Fruit fly (Drosophila melanogaster): Measurements from ENCODE around the gene CG13639.

Gene CG13639

DNA sequence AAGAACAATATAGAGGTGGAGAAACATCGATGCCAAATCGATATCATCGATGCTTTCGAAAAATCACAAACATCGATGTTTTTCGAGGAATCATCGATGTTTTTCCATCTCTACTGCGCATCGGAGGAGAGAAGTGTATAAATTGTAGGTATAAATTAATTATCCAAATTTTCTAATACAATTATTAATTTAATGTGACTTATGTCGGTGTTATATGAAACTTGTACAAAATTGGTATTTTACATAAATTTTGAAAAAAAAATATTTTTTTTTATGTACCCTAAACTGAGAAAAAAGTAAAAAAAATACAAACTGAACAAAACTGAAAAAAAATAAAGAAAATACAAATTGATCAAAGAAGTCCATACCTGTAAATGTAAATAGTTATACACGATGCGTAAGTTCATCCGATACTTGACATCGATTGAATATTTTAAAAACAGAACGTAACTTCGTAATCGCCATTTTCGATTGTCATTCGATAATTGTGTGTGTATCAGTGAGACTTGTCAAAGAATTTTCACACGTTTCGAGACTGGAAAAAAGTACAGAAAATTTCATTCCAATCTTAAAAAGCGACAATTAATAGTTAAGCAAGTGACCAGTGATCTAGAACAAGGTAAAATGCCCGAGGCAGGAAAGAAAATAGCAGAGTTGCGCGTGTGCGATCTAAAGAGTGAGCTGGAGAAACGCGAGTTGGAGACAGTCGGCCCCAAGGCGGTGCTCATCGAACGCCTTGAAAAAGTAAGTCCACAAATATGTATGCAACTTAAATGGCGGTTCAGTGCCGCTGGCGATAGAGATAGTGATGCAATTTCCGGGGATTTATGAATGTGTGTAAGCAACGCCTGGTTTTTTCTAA is 42.9 kb downstream of the CG13639 start, which contains the start of the genes CG5808 and Saf-B (continued):
- peak; percentile 83 for TF ChIP-seq row (GFP tag; IDR thresholded peaks at IDR 0.05)
- peak; percentile 67 for TF ChIP-seq hbn (GFP tag; IDR thresholded peaks at IDR 0.05; ENCODE audit: partially characterized antibody)
- TF ChIP-seq usp (GFP tag; optimal IDR thresholded peaks at IDR 0.05), result no peak
- no peak for TF ChIP-seq CG8359 (GFP tag; optimal IDR thresholded peaks at IDR 0.05; ENCODE audit: borderline replicate concordance)
- TF ChIP-seq corto (GFP tag; optimal IDR thresholded peaks at IDR 0.05), result no peak
- peak; percentile 78 for TF ChIP-seq Med (GFP tag)
- TF ChIP-seq HLH4C (GFP tag; IDR thresholded peaks at IDR 0.05; ENCODE audit: partially characterized antibody), result peak; percentile 95
- peak; percentile 4 for TF ChIP-seq Chrac-16 (GFP tag; optimal IDR thresholded peaks at IDR 0.05)
- TF ChIP-seq gcm (GFP tag; optimal IDR thresholded peaks at IDR 0.05), result no peak
- no peak for TF ChIP-seq CG15601 (tag; optimal IDR thresholded peaks at IDR 0.05)
- no peak for TF ChIP-seq CG13296 (GFP tag; optimal IDR thresholded peaks at IDR 0.05)
- TF ChIP-seq CG10147 (GFP tag; optimal IDR thresholded peaks at IDR 0.05), result no peak
- 0 out of 2 replicates have a peak, but pooled peaks have one; percentile 32 for TF ChIP-seq CG42726 (GFP tag; IDR thresholded peaks at IDR 0.05; ENCODE audit: partially characterized antibody)
- peak; percentile 60 for TF ChIP-seq CG2129 (GFP tag; IDR thresholded peaks at IDR 0.05; ENCODE audit: partially characterized antibody)
- TF ChIP-seq CG7271 (tag; optimal IDR thresholded peaks at IDR 0.05), result peak; percentile 7
- no peak for TF ChIP-seq caup (GFP tag; optimal IDR thresholded peaks at IDR 0.05; ENCODE audit: severe bottlenecking)
- peak; percentile 86 for TF ChIP-seq nerfin-2 (GFP tag; IDR thresholded peaks at IDR 0.05; ENCODE audit: partially characterized antibody)
- TF ChIP-seq az2 (GFP tag; optimal IDR thresholded peaks at IDR 0.05), result peak; percentile 33
- peak; percentile 76 for TF ChIP-seq amos (GFP tag; IDR thresholded peaks at IDR 0.05; ENCODE audit: partially characterized antibody)
- no peak for TF ChIP-seq CG9797 (GFP tag; optimal IDR thresholded peaks at IDR 0.05)
- no peak for TF ChIP-seq CG9876 (GFP tag; optimal IDR thresholded peaks at IDR 0.05)
- peak; percentile 13 for TF ChIP-seq Oli (tag; optimal IDR thresholded peaks at IDR 0.05)
- TF ChIP-seq crc (GFP tag; optimal IDR thresholded peaks at IDR 0.05), result no peak
- peak; percentile 81 for TF ChIP-seq CG7963 (GFP tag; IDR thresholded peaks at IDR 0.05; ENCODE audit: partially characterized antibody)
- TF ChIP-seq CG11560 (tag; IDR thresholded peaks at IDR 0.05), result peak; percentile 92
- no peak for TF ChIP-seq CG8944 (GFP tag; optimal IDR thresholded peaks at IDR 0.05)
- no peak for TF ChIP-seq CG9215 (GFP tag; IDR thresholded peaks at IDR 0.05)
- peak; percentile 86 for TF ChIP-seq Sry-δ (GFP tag; optimal IDR thresholded peaks at IDR 0.05)
- peak; percentile 85 for TF ChIP-seq CG34224 (GFP tag; IDR thresholded peaks at IDR 0.05; ENCODE audit: partially characterized antibody)
- peak; percentile 43; the same call in 1 of the 2 replicates for TF ChIP-seq CG14441 (GFP tag; IDR thresholded peaks at IDR 0.05)
- peak; percentile 58 for TF ChIP-seq CG4424 (GFP tag; optimal IDR thresholded peaks at IDR 0.05)
- TF ChIP-seq CG30431 (GFP tag; optimal IDR thresholded peaks at IDR 0.05), result no peak
- TF ChIP-seq kay (GFP tag; optimal IDR thresholded peaks at IDR 0.05), result peak; percentile 54
- peak; percentile 59 for TF ChIP-seq CG18476 (GFP tag; optimal IDR thresholded peaks at IDR 0.05)
- TF ChIP-seq grn (GFP tag; optimal IDR thresholded peaks at IDR 0.05), result no peak
- no peak for TF ChIP-seq gsb (GFP tag; IDR thresholded peaks at IDR 0.05)
- TF ChIP-seq CG17568 (GFP tag; optimal IDR thresholded peaks at IDR 0.05), result no peak
- peak; percentile 70 for TF ChIP-seq CG6689 (GFP tag; IDR thresholded peaks at IDR 0.05)
- peak; percentile 90 for TF ChIP-seq CG16813 (GFP tag; IDR thresholded peaks at IDR 0.05; ENCODE audit: partially characterized antibody)
- no peak for TF ChIP-seq Drgx (GFP tag; IDR thresholded peaks at IDR 0.05)
